Worm (Caenorhabditis elegans): ENCODE measurements around the gene bath-1.
A peak's percentile ranks its signal among the peaks of the same experiment; 100 is the strongest.
"Not testable (repeated sequence)": the region's sequence is repeated elsewhere in the genome, so short reads cannot be mapped to it uniquely, and the experiment has no call there.

bath-1 gene

DNA sequence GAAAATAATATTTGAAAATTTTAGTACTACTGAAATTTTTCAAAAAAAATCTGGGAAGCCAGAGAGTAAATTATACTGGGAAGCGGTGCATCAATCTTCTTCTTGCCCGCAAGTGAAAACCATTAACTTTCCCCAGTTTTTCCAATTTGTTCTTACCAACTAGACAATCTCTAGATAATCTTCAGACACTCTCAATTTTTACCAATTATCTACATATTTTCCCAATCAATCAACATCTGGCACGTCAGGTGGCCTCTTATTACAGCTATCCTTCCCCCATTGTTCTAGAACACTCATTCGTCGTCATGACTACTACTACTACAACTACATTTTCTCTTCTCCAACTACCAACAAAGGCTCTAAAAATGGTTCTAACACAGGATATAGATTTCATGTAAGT lies 35.9 kb upstream of the bath-1 start, which contains the start of gene fbxb-6:
Gene fbxb-6 (plus strand): TSS at position 301 of the 400 bp plus-strand sequence.
- TF ChIP-seq dmd-4 (tag; optimal IDR thresholded peaks at IDR 0.05; ENCODE audit: borderline replicate concordance) (no peak), ceh-19 (GFP tag; optimal IDR thresholded peaks at IDR 0.05) (no peak), elt-4 (tag; optimal IDR thresholded peaks at IDR 0.05) (no peak), fkh-10 (GFP tag; optimal IDR thresholded peaks at IDR 0.05) (no peak), sdc-2 (tag; optimal IDR thresholded peaks at IDR 0.05) (no peak), ceh-2 (tag; optimal IDR thresholded peaks at IDR 0.05) (no peak)

DNA sequence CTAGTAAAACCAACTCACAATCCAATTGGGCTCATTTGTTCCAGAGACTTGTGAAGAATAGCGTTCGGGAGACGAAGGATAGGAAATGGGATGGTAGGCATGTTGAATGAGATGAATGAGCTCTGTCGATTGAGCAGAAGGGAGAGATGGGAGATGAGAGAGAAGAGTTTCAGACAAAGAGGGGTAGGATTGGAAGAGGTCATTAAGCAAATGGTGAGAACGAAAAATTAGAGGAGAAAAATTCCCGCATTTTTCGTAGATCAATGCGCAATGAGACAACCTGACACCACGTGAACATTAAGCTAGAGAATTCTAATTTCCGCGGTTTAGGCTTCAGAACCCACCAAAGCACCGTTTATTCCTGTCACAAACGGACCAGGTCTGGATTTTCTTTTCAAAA lies 35.4 kb upstream of the bath-1 start, which contains the start of gene F07E5.13:
Gene F07E5.13 (minus strand): TSS at position 101 of the 400 bp plus-strand sequence.
- TF ChIP-seq lin-11 (tag; optimal IDR thresholded peaks at IDR 0.05) (no peak), ceh-6 (GFP tag; optimal IDR thresholded peaks at IDR 0.05) (no peak), pat-9 (tag; optimal IDR thresholded peaks at IDR 0.05) (no peak), ceh-24 (tag; optimal IDR thresholded peaks at IDR 0.05) (no peak), unc-3 (GFP tag; conservative IDR thresholded peaks at IDR 0.05) (no peak), unc-3 (tag; optimal IDR thresholded peaks at IDR 0.05) (no peak), F13H6.1 (tag; optimal IDR thresholded peaks at IDR 0.05) (no peak), sdc-2 (tag; optimal IDR thresholded peaks at IDR 0.05) (no peak)

DNA sequence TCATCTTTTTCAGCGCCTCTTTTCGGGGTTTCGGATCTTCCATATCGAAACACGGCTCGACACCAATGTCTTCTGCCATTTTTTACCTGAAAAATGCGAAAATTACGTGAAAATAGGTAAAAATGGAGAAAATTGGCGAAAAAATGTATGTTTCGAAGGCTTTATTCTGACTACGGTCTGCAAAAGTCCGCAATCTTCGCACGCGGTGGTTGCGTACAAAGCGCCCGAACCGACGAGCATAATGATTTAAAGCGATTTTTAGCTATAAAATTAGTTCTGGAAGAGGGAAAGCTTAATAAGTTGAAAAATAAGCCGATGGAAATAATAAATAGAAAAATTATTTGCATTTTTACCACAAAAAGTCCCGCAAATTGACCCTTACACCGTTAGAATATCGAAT lies 30.4 kb upstream of the bath-1 start, which contains the start of gene F07E5.5:
Gene F07E5.5 (minus strand): TSS at position 86 of the 400 bp plus-strand sequence.
- TF ChIP-seq syd-9 (tag; optimal IDR thresholded peaks at IDR 0.05) (no peak), nfya-1 (tag; optimal IDR thresholded peaks at IDR 0.05) (peak; percentile 42), unc-42 (tag; optimal IDR thresholded peaks at IDR 0.05) (peak; percentile 20), tbx-2 (tag; optimal IDR thresholded peaks at IDR 0.05) (peak; percentile 1)

- TF ChIP-seq ref-2 (tag; optimal IDR thresholded peaks at IDR 0.05): no peak
- no peak for TF ChIP-seq fkh-6 (tag; optimal IDR thresholded peaks at IDR 0.05)
- no peak for TF ChIP-seq ets-4 (tag; optimal IDR thresholded peaks at IDR 0.05)
- no peak for TF ChIP-seq nfya-1 (tag; optimal IDR thresholded peaks at IDR 0.05)
- TF ChIP-seq rnt-1 (tag; optimal IDR thresholded peaks at IDR 0.05): no peak
- TF ChIP-seq hlh-30 (tag; optimal IDR thresholded peaks at IDR 0.05; ENCODE audit: insufficient read depth): no peak
- TF ChIP-seq pax-1 (tag; optimal IDR thresholded peaks at IDR 0.05): no peak
- TF ChIP-seq sdc-2 (tag; optimal IDR thresholded peaks at IDR 0.05): no peak
- TF ChIP-seq fkh-10 (GFP tag; optimal IDR thresholded peaks at IDR 0.05): no peak
- TF ChIP-seq ceh-2 (tag; optimal IDR thresholded peaks at IDR 0.05): no peak
- no peak for TF ChIP-seq tbx-7 (tag; optimal IDR thresholded peaks at IDR 0.05)
- TF ChIP-seq ceh-45 (GFP tag; IDR thresholded peaks at IDR 0.05): no peak
- TF ChIP-seq pag-3 (tag; optimal IDR thresholded peaks at IDR 0.05; ENCODE audit: borderline replicate concordance): no peak
- TF ChIP-seq hlh-13 (GFP tag; optimal IDR thresholded peaks at IDR 0.05): no peak
- no peak for TF ChIP-seq ceh-48 (tag; optimal IDR thresholded peaks at IDR 0.05)
- no peak for TF ChIP-seq Y22D7AL.16 (tag; optimal IDR thresholded peaks at IDR 0.05)
Observed at ce11 chrII:2051372-2051771, 22.8 kb upstream of the bath-1 start, which contains the start of gene fbxb-35. TSS of gene fbxb-35 (plus strand) at chrII:2051672.

DNA sequence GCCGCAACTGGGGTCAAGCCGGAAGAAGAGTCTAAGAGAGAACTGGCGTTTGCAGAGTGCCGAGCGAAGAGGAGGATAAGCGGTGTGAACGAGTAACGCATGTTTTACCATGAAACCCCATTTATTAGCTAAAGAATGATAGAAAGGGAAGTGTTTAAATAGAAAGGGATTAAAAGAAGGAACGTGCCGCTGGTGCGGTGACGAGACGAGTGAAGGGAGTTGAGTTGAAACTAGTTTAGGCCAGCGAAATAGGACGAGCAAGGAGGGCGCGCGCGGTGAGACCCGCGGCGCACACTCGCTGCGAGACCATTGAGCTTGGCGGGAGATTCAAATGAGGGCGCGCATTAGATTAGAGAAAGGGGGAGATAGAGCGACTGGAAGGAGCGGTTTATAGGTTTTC lies 17.9 kb upstream of the bath-1 start, which contains the start of gene math-1:
Gene math-1 (minus strand): TSS at position 101 of the 400 bp plus-strand sequence.
- not testable (repeated sequence) for TF ChIP-seq pax-1 (tag; optimal IDR thresholded peaks at IDR 0.05); fkh-10 (GFP tag; optimal IDR thresholded peaks at IDR 0.05); pha-2 (tag; optimal IDR thresholded peaks at IDR 0.05)

DNA sequence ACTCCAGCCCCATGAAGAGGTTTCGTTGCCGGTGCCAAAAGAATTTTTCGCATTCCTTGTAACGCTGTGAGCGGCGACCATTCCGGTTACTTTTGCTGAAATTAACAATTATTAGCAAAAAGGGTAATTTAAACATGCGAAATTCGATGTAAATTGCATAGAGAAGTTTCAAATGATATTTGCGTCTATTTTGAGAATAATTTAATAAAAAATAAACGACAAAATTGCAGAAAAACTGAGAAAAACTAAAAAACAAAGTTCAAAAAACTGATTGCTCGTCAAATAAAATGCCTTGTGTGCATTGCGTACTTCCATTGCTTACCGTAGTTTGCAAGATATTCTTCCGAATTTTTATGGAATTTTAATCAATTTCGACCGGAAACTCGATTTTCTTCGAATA lies 16.9 kb upstream of the bath-1 start, which contains the start of gene bath-24:
Gene bath-24 (minus strand): TSS at position 101 of the 400 bp plus-strand sequence.
- no peak for TF ChIP-seq madf-2 (tag; optimal IDR thresholded peaks at IDR 0.05)
- no peak for TF ChIP-seq ceh-18 (tag; optimal IDR thresholded peaks at IDR 0.05)
- TF ChIP-seq che-1 (tag; optimal IDR thresholded peaks at IDR 0.05): no peak
- TF ChIP-seq ceh-48 (tag; optimal IDR thresholded peaks at IDR 0.05): no peak
- no peak for TF ChIP-seq K02D7.2 (tag; optimal IDR thresholded peaks at IDR 0.05)
- no peak for TF ChIP-seq pag-3 (tag; optimal IDR thresholded peaks at IDR 0.05; ENCODE audit: borderline replicate concordance)
- no peak for TF ChIP-seq elt-2 (tag; optimal IDR thresholded peaks at IDR 0.05)
- TF ChIP-seq pha-2 (tag; optimal IDR thresholded peaks at IDR 0.05): no peak
- TF ChIP-seq ref-2 (tag; optimal IDR thresholded peaks at IDR 0.05): no peak
- no peak for TF ChIP-seq hlh-15 (tag; optimal IDR thresholded peaks at IDR 0.05)
- no peak for TF ChIP-seq F13H6.1 (tag; optimal IDR thresholded peaks at IDR 0.05)
- no peak for TF ChIP-seq ceh-31 (tag; optimal IDR thresholded peaks at IDR 0.05)
- no peak for TF ChIP-seq dve-1 (tag; optimal IDR thresholded peaks at IDR 0.05)
- TF ChIP-seq tbx-2 (tag; optimal IDR thresholded peaks at IDR 0.05): no peak
- no peak for TF ChIP-seq hlh-13 (GFP tag; optimal IDR thresholded peaks at IDR 0.05)
- no peak for TF ChIP-seq ceh-34 (tag; optimal IDR thresholded peaks at IDR 0.05)

Data from whole organism, late embryonic.